Worm (Caenorhabditis elegans) whole organism, L1 larva: ENCODE measurements around the gene Y49F6B.8.

ENCODE experiments used
- C04F5.9 ChIP-seq: sonication (generic microtip); optimal IDR thresholded peaks from 2 replicates; lab custom pipeline; 2016; ENCODE audit warnings: missing genetic modification characterization, missing compliant biosample characterization
- C34B4.2 ChIP-seq: sonication (generic microtip); optimal IDR thresholded peaks from 2 replicates; lab custom pipeline; 2017; ENCODE audit warnings: mild to moderate bottlenecking, missing genetic modification characterization, missing compliant biosample characterization
- Y116A8C.19 ChIP-seq: sonication (generic microtip); optimal IDR thresholded peaks from 2 replicates; lab custom pipeline; 2016; ENCODE audit warnings: missing compliant biosample characterization, missing genetic modification characterization, borderline replicate concordance
- aha-1 ChIP-seq: fragments of 150-350 bp; optimal IDR thresholded peaks from 2 replicates; lab custom pipeline; 2014; ENCODE audit warnings: missing biosample characterization, missing genetic modification characterization
- ama-1 ChIP-seq: fragments of 150-350 bp; optimal IDR thresholded peaks from 2 replicates; lab custom pipeline; 2014
- blmp-1 ChIP-seq: fragments of 150-350 bp; optimal IDR thresholded peaks from 2 replicates; lab custom pipeline; 2014; ENCODE audit warnings: missing biosample characterization, missing genetic modification characterization
- ceh-63 ChIP-seq: fragments of 200-800 bp; sonication (Bioruptor generic); optimal IDR thresholded peaks from 2 replicates; lab custom pipeline; 2018; ENCODE audit warnings: mild to moderate bottlenecking, missing genetic modification characterization, missing compliant biosample characterization
- dpl-1 ChIP-seq, 3 experiments: fragments of 150-350 bp in 2 of 3; sonication (generic microtip) in 1 of 3; optimal IDR thresholded peaks; 2 replicates each; lab custom pipeline; 2014 to 2017; ENCODE audit warnings: missing biosample characterization in 3 of 3, missing genetic modification characterization in 3 of 3, missing genetic modification reagents in 3 of 3
- efl-1 ChIP-seq, 4 experiments: fragments of 150-350 bp; optimal IDR thresholded peaks in 3 of 4; peaks in 1 of 4; 1 replicate in 1 of 4; 2 replicates in 3 of 4; lab custom pipeline; 2014; ENCODE audit warnings: missing biosample characterization in 2 of 4, missing genetic modification characterization in 2 of 4, missing genetic modification reagents in 2 of 4
- efl-3 ChIP-seq: fragments of 200-800 bp; sonication (Bioruptor generic); optimal IDR thresholded peaks from 2 replicates; lab custom pipeline; 2018; ENCODE audit warnings: mild to moderate bottlenecking, missing genetic modification characterization, missing compliant biosample characterization
- egl-27 ChIP-seq, 2 experiments: fragments of 150-350 bp in 1 of 2; sonication (generic microtip); optimal IDR thresholded peaks; 3 replicates each; lab custom pipeline; 2017 to 2018; ENCODE audit warnings: missing biosample characterization in 2 of 2, missing genetic modification characterization in 2 of 2, missing genetic modification reagents in 2 of 2
- elt-3 ChIP-seq, 6 experiments: fragments of 150-350 bp in 1 of 6; sonication (generic microtip); optimal IDR thresholded peaks; 2 replicates each; lab custom pipeline; 2017 to 2018; ENCODE audit warnings: missing biosample characterization in 6 of 6, missing genetic modification characterization in 6 of 6, inconsistent platforms in 1 of 6
- fkh-10 ChIP-seq: sonication (generic microtip); optimal IDR thresholded peaks from 2 replicates; lab custom pipeline; 2017; ENCODE audit warnings: missing biosample characterization, missing genetic modification reagents, missing genetic modification characterization
- fkh-8 ChIP-seq: sonication (generic microtip); optimal IDR thresholded peaks from 2 replicates; lab custom pipeline; 2016; ENCODE audit warnings: mild to moderate bottlenecking, missing genetic modification characterization, missing compliant biosample characterization
- lin-13 ChIP-seq: fragments of 150-350 bp; optimal IDR thresholded peaks from 2 replicates; lab custom pipeline; 2014; ENCODE audit warnings: missing biosample characterization, missing genetic modification reagents, missing genetic modification characterization
- lin-15B ChIP-seq: fragments of 150-350 bp; sonication (generic microtip); optimal IDR thresholded peaks from 3 replicates; lab custom pipeline; 2014; ENCODE audit warnings: missing biosample characterization, missing genetic modification characterization
- lin-35 ChIP-seq, 2 experiments: fragments of 150-350 bp; optimal IDR thresholded peaks; 2 replicates each; lab custom pipeline; 2014; ENCODE audit warnings: missing biosample characterization in 2 of 2, missing genetic modification characterization in 2 of 2, missing genetic modification reagents in 2 of 2
- lir-3 ChIP-seq: sonication (generic microtip); optimal IDR thresholded peaks from 2 replicates; lab custom pipeline; 2016; ENCODE audit warnings: mild to moderate bottlenecking, missing genetic modification characterization, moderate library complexity, missing compliant biosample characterization; ENCODE audit not compliant: poor library complexity
- lsy-2 ChIP-seq, 2 experiments: fragments of 150-350 bp; optimal IDR thresholded peaks; 2 replicates each; lab custom pipeline; 2014; ENCODE audit warnings: missing biosample characterization in 2 of 2, missing genetic modification characterization in 2 of 2
- mab-9 ChIP-seq: fragments of 200-800 bp; sonication (Bioruptor generic); IDR thresholded peaks from 2 replicates; pipeline ENCODE4 v1.3.6; 2022; ENCODE audit warnings: missing genetic modification reagents, missing genetic modification characterization, missing compliant biosample characterization
- mef-2 ChIP-seq: fragments of 150-350 bp; optimal IDR thresholded peaks from 2 replicates; lab custom pipeline; 2014; ENCODE audit warnings: missing biosample characterization, missing genetic modification characterization
- nhr-19 ChIP-seq: fragments of 200-800 bp; sonication (Bioruptor generic); conservative IDR thresholded peaks from 2 replicates; pipeline ENCODE4 v1.3.6; 2022; ENCODE audit warnings: missing genetic modification characterization, missing compliant biosample characterization
- nhr-20 ChIP-seq: sonication (generic microtip); optimal IDR thresholded peaks from 2 replicates; lab custom pipeline; 2016; ENCODE audit warnings: mild to moderate bottlenecking, missing genetic modification characterization, missing compliant biosample characterization
- nhr-47 ChIP-seq: sonication (generic microtip); optimal IDR thresholded peaks from 2 replicates; lab custom pipeline; 2016; ENCODE audit warnings: mild to moderate bottlenecking, missing genetic modification characterization, moderate library complexity, missing compliant biosample characterization
- nhr-71 ChIP-seq: sonication (generic microtip); optimal IDR thresholded peaks from 2 replicates; lab custom pipeline; 2016; ENCODE audit warnings: mild to moderate bottlenecking, missing genetic modification characterization, moderate library complexity, missing compliant biosample characterization
- pqm-1 ChIP-seq: sonication (generic microtip); optimal IDR thresholded peaks from 3 replicates; lab custom pipeline; 2017; ENCODE audit warnings: missing biosample characterization, missing genetic modification characterization
- skn-1 ChIP-seq: fragments of 150-350 bp; optimal IDR thresholded peaks from 2 replicates; lab custom pipeline; 2014; ENCODE audit warnings: missing biosample characterization, missing genetic modification characterization
- sptf-1 ChIP-seq: fragments of 150-350 bp; optimal IDR thresholded peaks from 2 replicates; lab custom pipeline; 2014; ENCODE audit warnings: missing biosample characterization, missing genetic modification characterization
- swsn-7 ChIP-seq: sonication (generic microtip); optimal IDR thresholded peaks from 2 replicates; lab custom pipeline; 2016; ENCODE audit warnings: missing genetic modification characterization, missing compliant biosample characterization
- vab-15 ChIP-seq: sonication (generic microtip); optimal IDR thresholded peaks from 2 replicates; lab custom pipeline; 2017; ENCODE audit warnings: missing genotype, mild to moderate bottlenecking, missing genetic modification characterization, missing compliant biosample characterization

Y49F6B.8 gene

ce11 chrII:3476536-3476935, 4.9 kb downstream of the Y49F6B.8 start:
- no peak for TF ChIP-seq elt-3 (tag; optimal IDR thresholded peaks at IDR 0.05; lab: Kevin White, UChicago)

- TF ChIP-seq egl-27 (tag; optimal IDR thresholded peaks at IDR 0.05; lab: Kevin White, UChicago) (no peak), nhr-47 (tag; lab: Kevin White, UChicago) (no peak), efl-3 (GFP tag; lab: Kevin White, UChicago) (no peak), blmp-1 (no peak)
Measured at ce11 chrII:3473744-3474143, 7.7 kb downstream of the Y49F6B.8 start, which contains the start of gene sdz-32. TSS of gene sdz-32 (plus strand) at chrII:3474044.

- no peak for TF ChIP-seq mab-9 (GFP tag; lab: Robert Waterston, UW)
- TF ChIP-seq sptf-1 (tag; lab: Kevin White, UChicago): no peak
- TF ChIP-seq mef-2 (tag; lab: Kevin White, UChicago): no peak
- no peak for TF ChIP-seq Y116A8C.19 (tag; lab: Kevin White, UChicago)
- no peak for TF ChIP-seq elt-3 (tag; optimal IDR thresholded peaks at IDR 0.05; lab: Kevin White, UChicago)
- TF ChIP-seq nhr-19 (GFP tag; lab: Robert Waterston, UW): no peak
- no peak for TF ChIP-seq pqm-1 (tag; lab: Kevin White, UChicago)
- TF ChIP-seq lsy-2 (tag; optimal IDR thresholded peaks at IDR 0.05; lab: Kevin White, UChicago): no peak
- TF ChIP-seq lin-35 (GFP tag; optimal IDR thresholded peaks at IDR 0.05; lab: Kevin White, UChicago): no peak
- no peak for TF ChIP-seq nhr-20
- TF ChIP-seq lin-13 (GFP tag; lab: Kevin White, UChicago): no peak
- TF ChIP-seq skn-1: no peak
- TF ChIP-seq lin-15B: no peak
- TF ChIP-seq lir-3 (tag; lab: Kevin White, UChicago): no peak
- no peak for TF ChIP-seq fkh-8 (tag; lab: Kevin White, UChicago)
Measured at ce11 chrII:3472817-3473216, 8.7 kb downstream of the Y49F6B.8 start, which contains the start of gene Y49F6B.6. TSS of gene Y49F6B.6 (plus strand) at chrII:3473117.

- TF ChIP-seq aha-1 (tag; lab: Kevin White, UChicago) (no peak), lin-15B (no peak), C04F5.9 (no peak), swsn-7 (tag; lab: Kevin White, UChicago) (no peak), dpl-1 (GFP tag; optimal IDR thresholded peaks at IDR 0.05; lab: Kevin White, UChicago) (no peak), nhr-71 (tag; lab: Kevin White, UChicago) (no peak), lsy-2 (tag; optimal IDR thresholded peaks at IDR 0.05; lab: Kevin White, UChicago) (no peak), ceh-63 (GFP tag; lab: Kevin White, UChicago) (no peak), vab-15 (tag; lab: Kevin White, UChicago) (no peak)
Measured at ce11 chrII:3472316-3472715, 9.2 kb downstream of the Y49F6B.8 start, which contains the start of gene Y49F6B.12. TSS of gene Y49F6B.12 (minus strand) at chrII:3472416.

- TF ChIP-seq efl-1 (optimal IDR thresholded peaks at IDR 0.05; lab: Kevin White, UChicago) (no peak), efl-1 (GFP tag; optimal IDR thresholded peaks at IDR 0.05 in 1 of 2; lab: Kevin White, UChicago) (peak in 1 of 2 experiments; percentile 47), ama-1 (lab: Kevin White, UChicago) (no peak)
Measured at ce11 chrII:3471603-3472002, 9.9 kb downstream of the Y49F6B.8 start, which contains the start of gene Y49F6B.13. TSS of gene Y49F6B.13 (minus strand) at chrII:3471703.

DNA sequence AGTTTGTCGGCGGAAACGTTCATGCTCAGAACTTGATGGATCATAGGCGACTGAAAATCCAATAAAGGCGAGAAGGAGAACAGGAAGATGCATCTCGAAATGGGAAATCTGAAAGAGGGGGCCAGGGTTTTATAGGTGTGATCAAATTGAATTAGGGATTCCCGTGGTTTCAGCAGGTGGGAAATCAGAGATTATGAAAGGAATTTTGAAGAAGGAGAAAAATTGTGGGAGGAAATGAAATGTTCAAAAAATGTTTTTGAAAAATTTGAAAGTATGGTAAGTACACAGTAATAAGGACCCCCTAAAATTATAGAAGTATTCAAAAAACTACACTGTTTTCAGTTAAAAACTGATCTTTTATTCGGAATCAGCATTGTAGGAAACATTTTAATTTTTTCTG, 10.9 kb downstream of the Y49F6B.8 start, which contains the start of gene Y49F6B.20:
Gene Y49F6B.20 (minus strand): TSS at position 101 of the 400 bp plus-strand sequence.
- TF ChIP-seq lir-3 (tag; lab: Kevin White, UChicago) (no peak), fkh-10 (GFP tag; lab: Kevin White, UChicago) (no peak), C34B4.2 (tag; lab: Kevin White, UChicago) (no peak)
- TF ChIP-seq, all 84 proteins: peak for 0
